Worm (Caenorhabditis elegans): ENCODE results near the gene C02B8.12.

ce11 chrX:8123194-8123593, at the start of gene C02B8.12:
- TF ChIP-seq nhr-11 (tag; optimal IDR thresholded peaks at IDR 0.05) (no peak), mdl-1 (tag; optimal IDR thresholded peaks at IDR 0.05) (no peak), ceh-28 (tag; optimal IDR thresholded peaks at IDR 0.05) (no peak), unc-62 (GFP tag; optimal IDR thresholded peaks at IDR 0.05) (no peak), nhr-12 (tag; optimal IDR thresholded peaks at IDR 0.05) (no peak), fos-1 (tag; optimal IDR thresholded peaks at IDR 0.05) (no peak), fkh-2 (tag; optimal IDR thresholded peaks at IDR 0.05) (no peak), skn-1 (tag; optimal IDR thresholded peaks at IDR 0.05) (no peak), nhr-76 (tag; optimal IDR thresholded peaks at IDR 0.05) (no peak)
